Fruit fly (Drosophila melanogaster) whole organism, embryonic: ENCODE results near the gene CG32645.

ENCODE experiments used
- BEAF-32 ChIP-seq: fragments of 200-800 bp; sonication (Bioruptor generic); optimal IDR thresholded peaks from 3 replicates; lab custom pipeline; 2017; ENCODE audit warnings: missing biosample characterization, missing genetic modification characterization, mild to moderate bottlenecking, moderate library complexity, missing genetic modification reagents
- CG10431 ChIP-seq: fragments of 200-800 bp; sonication (Bioruptor generic); optimal IDR thresholded peaks from 3 replicates; lab custom pipeline; 2018; ENCODE audit warnings: missing biosample characterization, mild to moderate bottlenecking, missing genetic modification characterization
- CG10979 ChIP-seq: fragments of 200-800 bp; sonication (Bioruptor generic); optimal IDR thresholded peaks from 2 replicates; lab custom pipeline; 2018; ENCODE audit warnings: missing biosample characterization, mild to moderate bottlenecking, missing genetic modification characterization, moderate library complexity
- CG12219 ChIP-seq: fragments of 200-800 bp; sonication (Bioruptor generic); optimal IDR thresholded peaks from 3 replicates; lab custom pipeline; 2018; ENCODE audit warnings: missing biosample characterization, mild to moderate bottlenecking, missing genetic modification characterization
- CG12299 ChIP-seq: fragments of 200-800 bp; sonication (Bioruptor generic); optimal IDR thresholded peaks from 2 replicates; lab custom pipeline; 2018; ENCODE audit warnings: missing biosample characterization, mild to moderate bottlenecking, missing genetic modification characterization
- CG12942 ChIP-seq: fragments of 200-800 bp; sonication (Bioruptor generic); optimal IDR thresholded peaks from 3 replicates; lab custom pipeline; 2016; ENCODE audit warnings: missing biosample characterization, missing genetic modification characterization
- CG13123 ChIP-seq: fragments of 200-800 bp; sonication (Bioruptor generic); optimal IDR thresholded peaks from 2 replicates; lab custom pipeline; 2016; ENCODE audit warnings: missing biosample characterization, missing genetic modification characterization
- CG15011 ChIP-seq: fragments of 200-800 bp; sonication (Bioruptor generic); optimal IDR thresholded peaks from 3 replicates; lab custom pipeline; 2018; ENCODE audit warnings: missing biosample characterization, mild to moderate bottlenecking, missing genetic modification characterization
- CG15073 ChIP-seq: fragments of 200-800 bp; sonication (Bioruptor generic); optimal IDR thresholded peaks from 2 replicates; lab custom pipeline; 2016; ENCODE audit warnings: missing biosample characterization, missing genetic modification characterization
- CG17385 ChIP-seq: fragments of 200-800 bp; sonication (Bioruptor generic); optimal IDR thresholded peaks from 3 replicates; lab custom pipeline; 2018; ENCODE audit warnings: missing biosample characterization, mild to moderate bottlenecking, missing genetic modification characterization
- CG17612 ChIP-seq: fragments of 200-800 bp; sonication (Bioruptor generic); IDR thresholded peaks from 2 replicates; pipeline ENCODE4 v1.3.6; 2022; ENCODE audit warnings: missing biosample characterization, missing genetic modification characterization
- CG17912 ChIP-seq: fragments of 200-800 bp; sonication (Bioruptor generic); optimal IDR thresholded peaks from 2 replicates; lab custom pipeline; 2018; ENCODE audit warnings: missing biosample characterization, mild to moderate bottlenecking, missing genetic modification characterization
- CG2116 ChIP-seq: fragments of 200-800 bp; sonication (Bioruptor generic); optimal IDR thresholded peaks from 3 replicates; lab custom pipeline; 2018; ENCODE audit warnings: missing biosample characterization, mild to moderate bottlenecking, missing genetic modification characterization
- CG2889 ChIP-seq: fragments of 200-800 bp; sonication (Bioruptor generic); IDR thresholded peaks from 3 replicates; pipeline ENCODE4 v1.3.6; 2022; ENCODE audit warnings: missing biosample characterization, missing genetic modification characterization
- CG31224 ChIP-seq: fragments of 200-800 bp; sonication (Bioruptor generic); IDR thresholded peaks from 2 replicates; pipeline ENCODE4 v1.3.6; 2022; ENCODE audit warnings: missing biosample characterization, missing genetic modification characterization
- CG31388 ChIP-seq: fragments of 200-800 bp; sonication (Bioruptor generic); optimal IDR thresholded peaks from 2 replicates; lab custom pipeline; 2016; ENCODE audit warnings: missing biosample characterization, missing genetic modification characterization
- CG32532 ChIP-seq: fragments of 200-800 bp; sonication (Bioruptor generic); IDR thresholded peaks from 2 replicates; pipeline ENCODE4 v1.3.6; 2022; ENCODE audit warnings: missing biosample characterization, missing genetic modification characterization
- CG34376 ChIP-seq: fragments of 200-800 bp; sonication (Bioruptor generic); optimal IDR thresholded peaks from 2 replicates; lab custom pipeline; 2018; ENCODE audit warnings: missing biosample characterization, mild to moderate bottlenecking, missing genetic modification characterization
- CG4404 ChIP-seq: fragments of 200-800 bp; sonication (Bioruptor generic); IDR thresholded peaks from 2 replicates; pipeline ENCODE4 v1.3.6; 2022; ENCODE audit warnings: missing biosample characterization, missing genetic modification characterization
- CG4730 ChIP-seq: fragments of 200-800 bp; sonication (Bioruptor generic); IDR thresholded peaks from 2 replicates; pipeline ENCODE4 v1.3.6; 2022; ENCODE audit warnings: missing biosample characterization, missing genetic modification characterization
- CG7963 ChIP-seq: fragments of 200-800 bp; sonication (Bioruptor generic); IDR thresholded peaks from 3 replicates; pipeline ENCODE4 v1.3.6; 2022; ENCODE audit warnings: missing biosample characterization, missing genetic modification characterization; ENCODE audit not compliant: partially characterized antibody
- D ChIP-seq, 2 experiments: fragments of 200-800 bp in 1 of 2; fragments of >200 bp in 1 of 2; sonication (Bioruptor generic) in 1 of 2; optimal IDR thresholded peaks; 2 replicates in 1 of 2; 3 replicates in 1 of 2; lab custom pipeline; 2017; ENCODE audit warnings: mild to moderate bottlenecking in 1 of 2, missing biosample characterization in 1 of 2, missing genetic modification characterization in 1 of 2, missing genetic modification reagents in 1 of 2
- ERR ChIP-seq: fragments of 200-800 bp; sonication (Bioruptor generic); optimal IDR thresholded peaks from 2 replicates; lab custom pipeline; 2016; ENCODE audit warnings: missing biosample characterization, missing genetic modification characterization
- HHEX ChIP-seq: fragments of 200-800 bp; sonication (Bioruptor generic); optimal IDR thresholded peaks from 3 replicates; lab custom pipeline; 2017; ENCODE audit warnings: missing biosample characterization, mild to moderate bottlenecking, missing genetic modification characterization, missing genetic modification reagents
- Hey ChIP-seq: fragments of 200-800 bp; sonication (Bioruptor generic); optimal IDR thresholded peaks from 3 replicates; lab custom pipeline; 2018; ENCODE audit warnings: missing biosample characterization, mild to moderate bottlenecking, missing genetic modification characterization
- Hmx ChIP-seq: fragments of 200-800 bp; sonication (Bioruptor generic); optimal IDR thresholded peaks from 2 replicates; lab custom pipeline; 2016; ENCODE audit warnings: missing biosample characterization, missing genetic modification characterization
- Hsf ChIP-seq: fragments of 200-800 bp; sonication (Bioruptor generic); optimal IDR thresholded peaks from 3 replicates; lab custom pipeline; 2016; ENCODE audit warnings: missing biosample characterization, missing genetic modification characterization
- Lpt ChIP-seq: fragments of >200 bp; optimal IDR thresholded peaks from 2 replicates; lab custom pipeline; 2018; ENCODE audit warnings: missing biosample characterization, missing genetic modification characterization
- NC2β ChIP-seq: fragments of 200-800 bp; sonication (Bioruptor generic); optimal IDR thresholded peaks from 2 replicates; lab custom pipeline; 2016; ENCODE audit warnings: missing biosample characterization, missing genetic modification characterization
- Xbp1 ChIP-seq: fragments of 200-800 bp; sonication (Bioruptor generic); optimal IDR thresholded peaks from 3 replicates; lab custom pipeline; 2016; ENCODE audit warnings: missing biosample characterization, mild to moderate bottlenecking, missing genetic modification characterization
- ap ChIP-seq: fragments of 200-800 bp; sonication (Bioruptor generic); IDR thresholded peaks from 2 replicates; pipeline ENCODE4 v1.3.6; 2022; ENCODE audit warnings: missing biosample characterization, missing genetic modification characterization
- ash1 ChIP-seq: fragments of 200-800 bp; sonication (Bioruptor generic); optimal IDR thresholded peaks from 2 replicates; lab custom pipeline; 2018; ENCODE audit warnings: missing biosample characterization, mild to moderate bottlenecking, missing genetic modification characterization
- bcd ChIP-seq: fragments of 200-800 bp; sonication (Bioruptor generic); optimal IDR thresholded peaks from 2 replicates; lab custom pipeline; 2017; ENCODE audit warnings: missing biosample characterization, mild to moderate bottlenecking, missing genetic modification characterization
- hkb ChIP-seq, 2 experiments: fragments of 200-800 bp in 1 of 2; fragments of >200 bp in 1 of 2; sonication (Bioruptor generic) in 1 of 2; IDR thresholded peaks in 1 of 2; optimal IDR thresholded peaks in 1 of 2; 2 replicates each; pipeline versions ENCODE4 v1.3.6 to Lab custom; 2017 to 2022; ENCODE audit warnings: missing biosample characterization in 1 of 2, missing genetic modification characterization in 1 of 2
- ken ChIP-seq: fragments of 200-800 bp; sonication (Bioruptor generic); IDR thresholded peaks from 3 replicates; pipeline ENCODE4 v1.3.6; 2022; ENCODE audit warnings: missing biosample characterization, missing genetic modification characterization
- lov ChIP-seq, 2 experiments: fragments of 200-800 bp in 1 of 2; fragments of >200 bp in 1 of 2; sonication (Bioruptor generic) in 1 of 2; IDR thresholded peaks in 1 of 2; optimal IDR thresholded peaks in 1 of 2; 2 replicates in 1 of 2; 3 replicates in 1 of 2; pipeline versions ENCODE4 v1.3.6 to Lab custom; 2017 to 2022; ENCODE audit warnings: missing biosample characterization in 1 of 2, missing genetic modification characterization in 1 of 2
- pan ChIP-seq, 4 experiments: fragments of >200 bp in 3 of 4; fragments of 200-800 bp in 1 of 4; sonication (Bioruptor generic) in 1 of 4; optimal IDR thresholded peaks in 3 of 4; IDR thresholded peaks in 1 of 4; 2 replicates each; pipeline versions ENCODE4 v1.3.6 to Lab custom; 2017 to 2022; ENCODE audit warnings: missing biosample characterization in 2 of 4, missing genetic modification characterization in 2 of 4, mixed read lengths in 1 of 4
- peb ChIP-seq: fragments of 200-800 bp; sonication (Bioruptor generic); IDR thresholded peaks from 2 replicates; pipeline ENCODE4 v1.3.6; 2022; ENCODE audit warnings: missing biosample characterization, missing genetic modification characterization
- prd ChIP-seq, 3 experiments: fragments of >200 bp in 2 of 3; fragments of 200-800 bp in 1 of 3; sonication (Bioruptor generic) in 1 of 3; optimal IDR thresholded peaks in 2 of 3; IDR thresholded peaks in 1 of 3; 2 replicates in 2 of 3; 3 replicates in 1 of 3; pipeline versions ENCODE4 v1.3.6 to Lab custom; 2017 to 2022; ENCODE audit warnings: missing biosample characterization in 1 of 3, missing genetic modification characterization in 1 of 3
- ranshi ChIP-seq: fragments of 200-800 bp; sonication (Bioruptor generic); IDR thresholded peaks from 2 replicates; pipeline ENCODE4 v1.3.6; 2022; ENCODE audit warnings: missing biosample characterization, missing genetic modification characterization
- sd ChIP-seq: fragments of 200-800 bp; sonication (Bioruptor generic); optimal IDR thresholded peaks from 3 replicates; lab custom pipeline; 2018; ENCODE audit warnings: missing biosample characterization, mild to moderate bottlenecking, missing genetic modification characterization, moderate library complexity
- seq ChIP-seq: fragments of 200-800 bp; sonication (Bioruptor generic); IDR thresholded peaks from 2 replicates; pipeline ENCODE4 v1.3.6; 2022; ENCODE audit warnings: missing biosample characterization, missing genetic modification characterization
- shn ChIP-seq: fragments of 200-800 bp; sonication (Bioruptor generic); optimal IDR thresholded peaks from 3 replicates; lab custom pipeline; 2016; ENCODE audit warnings: missing biosample characterization, missing genetic modification characterization
- sqz ChIP-seq: fragments of 200-800 bp; sonication (Bioruptor generic); optimal IDR thresholded peaks from 3 replicates; lab custom pipeline; 2018; ENCODE audit warnings: missing biosample characterization, mild to moderate bottlenecking, missing genetic modification characterization
- stc ChIP-seq: fragments of 200-800 bp; sonication (Bioruptor generic); IDR thresholded peaks from 2 replicates; pipeline ENCODE4 v1.3.6; 2022; ENCODE audit warnings: missing biosample characterization, missing genetic modification characterization
- stwl ChIP-seq: fragments of 200-800 bp; sonication (Bioruptor generic); optimal IDR thresholded peaks from 3 replicates; lab custom pipeline; 2018; ENCODE audit warnings: missing biosample characterization, mild to moderate bottlenecking, missing genetic modification characterization, moderate library complexity
- yki ChIP-seq: fragments of >200 bp; optimal IDR thresholded peaks from 3 replicates; lab custom pipeline; 2018

CG32645 gene

dm6 chrX:13130175-13130822 is 8.7 kb upstream of the CG32645 start (continued):
- no peak for TF ChIP-seq CG31224 (GFP tag; lab: Robert Waterston, UW)
- peak; percentile 73 for TF ChIP-seq CG17385 (GFP tag; lab: Kevin White, UChicago)
- no peak for TF ChIP-seq CG2889 (GFP tag; lab: Robert Waterston, UW)
- no peak for TF ChIP-seq D (optimal IDR thresholded peaks at IDR 0.05; lab: Kevin White, UChicago)
- peak; percentile 77 for TF ChIP-seq D (GFP tag; optimal IDR thresholded peaks at IDR 0.05; lab: Kevin White, UChicago)
- TF ChIP-seq CG34376 (GFP tag; lab: Kevin White, UChicago), result peak; percentile 63
- TF ChIP-seq CG15073, result peak; percentile 7
- TF ChIP-seq pan (optimal IDR thresholded peaks at IDR 0.05; lab: Kevin White, UChicago), result no peak
- no peak for TF ChIP-seq pan (GFP tag; optimal IDR thresholded peaks at IDR 0.05 in 1 of 2, IDR thresholded peaks at IDR 0.05 in 1 of 2)
- TF ChIP-seq ERR, result peak; percentile 29
- TF ChIP-seq CG31388 (GFP tag; lab: Kevin White, UChicago), result no peak
- no peak for TF ChIP-seq CG4404 (GFP tag; lab: Robert Waterston, UW)
- no peak for TF ChIP-seq BEAF-32 (GFP tag; lab: Kevin White, UChicago)
- TF ChIP-seq seq (GFP tag; lab: Robert Waterston, UW), result 0 out of 2 replicates have a peak, but pooled peaks have one; percentile 16
- peak; percentile 69 for TF ChIP-seq sd
- no peak for TF ChIP-seq lov (optimal IDR thresholded peaks at IDR 0.05; lab: Kevin White, UChicago)
- TF ChIP-seq lov (GFP tag; IDR thresholded peaks at IDR 0.05; lab: Robert Waterston, UW), result no peak
- no peak for TF ChIP-seq ranshi (GFP tag; lab: Robert Waterston, UW)
- peak; percentile 49 for TF ChIP-seq CG12942 (GFP tag; lab: Kevin White, UChicago)
- TF ChIP-seq CG7963 (GFP tag; lab: Robert Waterston, UW), result no peak
- TF ChIP-seq CG2116 (GFP tag; lab: Kevin White, UChicago), result peak; percentile 17
- TF ChIP-seq Hmx (GFP tag; lab: Kevin White, UChicago), result peak; percentile 25
- no peak for TF ChIP-seq CG17612 (GFP tag; lab: Robert Waterston, UW)
- TF ChIP-seq CG17912 (GFP tag; lab: Kevin White, UChicago), result peak; percentile 16
- TF ChIP-seq CG10431, result peak; percentile 65
- peak; percentile 12; the same call in 1 of the 2 replicates for TF ChIP-seq stc (GFP tag; lab: Robert Waterston, UW)
- TF ChIP-seq HHEX (GFP tag; lab: Kevin White, UChicago), result peak; percentile 70
- peak; percentile 67 for TF ChIP-seq bcd (GFP tag; lab: Kevin White, UChicago)
- TF ChIP-seq Lpt (GFP tag; lab: Kevin White, UChicago), result no peak
- 0 out of 2 replicates have a peak, but pooled peaks have one; percentile 28 for TF ChIP-seq ap
- peak; percentile 81 for TF ChIP-seq CG10979 (tag; lab: Kevin White, UChicago)
- peak; percentile 78 for TF ChIP-seq CG12219 (GFP tag; lab: Kevin White, UChicago)
- peak; percentile 55 for TF ChIP-seq shn (GFP tag; lab: Kevin White, UChicago)
- TF ChIP-seq CG12299 (tag; lab: Kevin White, UChicago), result no peak
- TF ChIP-seq Hsf, result peak; percentile 54
- TF ChIP-seq prd (optimal IDR thresholded peaks at IDR 0.05; lab: Kevin White, UChicago), result no peak
- peak; percentile 61; the same call in 2 of the 3 replicates for TF ChIP-seq prd (GFP tag; IDR thresholded peaks at IDR 0.05; lab: Robert Waterston, UW)
- peak; percentile 15 for TF ChIP-seq CG13123 (GFP tag; lab: Kevin White, UChicago)
- TF ChIP-seq peb, result no peak
- peak; percentile 66; the same call in 1 of the 3 replicates for TF ChIP-seq ken (GFP tag; lab: Robert Waterston, UW)
- peak; percentile 69 for TF ChIP-seq Xbp1
- peak; percentile 34; the same call in 1 of the 2 replicates for TF ChIP-seq CG32532
- no peak for TF ChIP-seq ash1 (GFP tag; lab: Kevin White, UChicago)
- no peak for TF ChIP-seq Hey (tag; lab: Kevin White, UChicago)
- TF ChIP-seq CG4730 (GFP tag; lab: Robert Waterston, UW), result no peak
- TF ChIP-seq hkb (optimal IDR thresholded peaks at IDR 0.05; lab: Kevin White, UChicago), result no peak
- peak; percentile 70 for TF ChIP-seq hkb (GFP tag; IDR thresholded peaks at IDR 0.05; lab: Robert Waterston, UW)
- TF ChIP-seq sqz (GFP tag; lab: Kevin White, UChicago), result peak; percentile 59
- peak; percentile 47 for TF ChIP-seq NC2β
- peak; percentile 69 for TF ChIP-seq CG15011 (GFP tag; lab: Kevin White, UChicago)
- no peak for TF ChIP-seq yki (lab: Kevin White, UChicago)
- no peak for TF ChIP-seq stwl (tag; lab: Kevin White, UChicago)
